Worm (Caenorhabditis elegans) whole organism, L1 larva: ENCODE measurements around the gene R05D8.11.

Source experiments
- C04F5.9 ChIP-seq: sonication (generic microtip); optimal IDR thresholded peaks from 2 replicates; lab custom pipeline; 2016; ENCODE audit warnings: missing genetic modification characterization, missing compliant biosample characterization
- F16B12.6 ChIP-seq: fragments of 150-350 bp; optimal IDR thresholded peaks from 2 replicates; lab custom pipeline; 2014; ENCODE audit warnings: missing biosample characterization, missing genetic modification characterization
- aha-1 ChIP-seq: fragments of 150-350 bp; optimal IDR thresholded peaks from 2 replicates; lab custom pipeline; 2014; ENCODE audit warnings: missing biosample characterization, missing genetic modification characterization
- ama-1 ChIP-seq: fragments of 150-350 bp; optimal IDR thresholded peaks from 2 replicates; lab custom pipeline; 2014
- ceh-63 ChIP-seq: fragments of 200-800 bp; sonication (Bioruptor generic); optimal IDR thresholded peaks from 2 replicates; lab custom pipeline; 2018; ENCODE audit warnings: mild to moderate bottlenecking, missing genetic modification characterization, missing compliant biosample characterization
- ceh-8 ChIP-seq: fragments of 200-800 bp; sonication (Bioruptor generic); optimal IDR thresholded peaks from 2 replicates; lab custom pipeline; 2018; ENCODE audit warnings: mild to moderate bottlenecking, missing genetic modification characterization, moderate library complexity, missing compliant biosample characterization
- ceh-88 ChIP-seq: fragments of 200-800 bp; sonication (Bioruptor generic); IDR thresholded peaks from 2 replicates; pipeline ENCODE4 v1.3.6; 2022; ENCODE audit warnings: missing genetic modification characterization, missing compliant biosample characterization
- ces-1 ChIP-seq: fragments of 150-350 bp; optimal IDR thresholded peaks from 2 replicates; lab custom pipeline; 2014; ENCODE audit warnings: missing biosample characterization, missing genetic modification reagents, missing genetic modification characterization
- dsc-1 ChIP-seq: sonication (generic microtip); optimal IDR thresholded peaks from 2 replicates; lab custom pipeline; 2016; ENCODE audit warnings: mild to moderate bottlenecking, missing genetic modification characterization, missing compliant biosample characterization
- efl-1 ChIP-seq, 4 experiments: fragments of 150-350 bp; optimal IDR thresholded peaks in 3 of 4; peaks in 1 of 4; 1 replicate in 1 of 4; 2 replicates in 3 of 4; lab custom pipeline; 2014; ENCODE audit warnings: missing biosample characterization in 2 of 4, missing genetic modification characterization in 2 of 4, missing genetic modification reagents in 2 of 4
- efl-3 ChIP-seq: fragments of 200-800 bp; sonication (Bioruptor generic); optimal IDR thresholded peaks from 2 replicates; lab custom pipeline; 2018; ENCODE audit warnings: mild to moderate bottlenecking, missing genetic modification characterization, missing compliant biosample characterization
- egl-27 ChIP-seq, 2 experiments: fragments of 150-350 bp in 1 of 2; sonication (generic microtip); optimal IDR thresholded peaks; 3 replicates each; lab custom pipeline; 2017 to 2018; ENCODE audit warnings: missing biosample characterization in 2 of 2, missing genetic modification characterization in 2 of 2, missing genetic modification reagents in 2 of 2
- fos-1 ChIP-seq: fragments of 150-350 bp; optimal IDR thresholded peaks from 2 replicates; lab custom pipeline; 2014; ENCODE audit warnings: missing biosample characterization, missing genetic modification characterization
- hlh-4 ChIP-seq: sonication (generic microtip); optimal IDR thresholded peaks from 2 replicates; lab custom pipeline; 2016; ENCODE audit warnings: mild to moderate bottlenecking, missing genetic modification characterization, missing compliant biosample characterization
- jun-1 ChIP-seq: fragments of 150-350 bp; optimal IDR thresholded peaks from 2 replicates; lab custom pipeline; 2014; ENCODE audit warnings: missing biosample characterization, missing genetic modification reagents, missing genetic modification characterization
- lin-39 ChIP-seq: fragments of 150-350 bp; optimal IDR thresholded peaks from 2 replicates; lab custom pipeline; 2014; ENCODE audit warnings: missing biosample characterization, missing genetic modification reagents, missing genetic modification characterization
- lir-3 ChIP-seq: sonication (generic microtip); optimal IDR thresholded peaks from 2 replicates; lab custom pipeline; 2016; ENCODE audit warnings: mild to moderate bottlenecking, missing genetic modification characterization, moderate library complexity, missing compliant biosample characterization; ENCODE audit not compliant: poor library complexity
- lsy-2 ChIP-seq, 2 experiments: fragments of 150-350 bp; optimal IDR thresholded peaks; 2 replicates each; lab custom pipeline; 2014; ENCODE audit warnings: missing biosample characterization in 2 of 2, missing genetic modification characterization in 2 of 2
- mdl-1 ChIP-seq, 2 experiments: fragments of 150-350 bp; optimal IDR thresholded peaks; 2 replicates each; lab custom pipeline; 2014 to 2017; ENCODE audit warnings: missing biosample characterization in 2 of 2, missing genetic modification characterization in 2 of 2, inconsistent platforms in 1 of 2
- mef-2 ChIP-seq: fragments of 150-350 bp; optimal IDR thresholded peaks from 2 replicates; lab custom pipeline; 2014; ENCODE audit warnings: missing biosample characterization, missing genetic modification characterization
- mep-1 ChIP-seq: fragments of 150-350 bp; optimal IDR thresholded peaks from 2 replicates; lab custom pipeline; 2014; ENCODE audit warnings: missing biosample characterization, missing genetic modification characterization
- nhr-12 ChIP-seq: sonication (generic microtip); optimal IDR thresholded peaks from 2 replicates; lab custom pipeline; 2017; ENCODE audit warnings: missing biosample characterization, missing genetic modification characterization
- nhr-19 ChIP-seq: fragments of 200-800 bp; sonication (Bioruptor generic); conservative IDR thresholded peaks from 2 replicates; pipeline ENCODE4 v1.3.6; 2022; ENCODE audit warnings: missing genetic modification characterization, missing compliant biosample characterization
- nhr-237 ChIP-seq: fragments of 150-350 bp; optimal IDR thresholded peaks from 2 replicates; lab custom pipeline; 2014; ENCODE audit warnings: missing biosample characterization, missing genetic modification characterization
- nhr-28 ChIP-seq: fragments of 150-350 bp; optimal IDR thresholded peaks from 2 replicates; lab custom pipeline; 2014; ENCODE audit warnings: missing biosample characterization, missing genetic modification characterization
- nhr-84 ChIP-seq: sonication (generic microtip); optimal IDR thresholded peaks from 2 replicates; lab custom pipeline; 2017; ENCODE audit warnings: missing biosample characterization, missing genetic modification characterization
- nhr-85 ChIP-seq: sonication (generic microtip); peaks from one replicate; lab custom pipeline; 2016; ENCODE audit warnings: missing genetic modification characterization, inconsistent platforms, missing compliant biosample characterization
- pag-3 ChIP-seq: sonication (generic microtip); optimal IDR thresholded peaks from 2 replicates; lab custom pipeline; 2017; ENCODE audit warnings: missing genetic modification characterization, mild to moderate bottlenecking, missing compliant biosample characterization, antibody characterized with exemption, borderline replicate concordance; ENCODE audit not compliant: insufficient read depth
- snpc-4 ChIP-seq: fragments of 150-350 bp; optimal IDR thresholded peaks from 2 replicates; lab custom pipeline; 2014; ENCODE audit warnings: missing biosample characterization, missing genetic modification characterization
- snu-23 ChIP-seq: sonication (generic microtip); optimal IDR thresholded peaks from 2 replicates; lab custom pipeline; 2016; ENCODE audit warnings: missing genetic modification characterization, missing compliant biosample characterization
- sptf-1 ChIP-seq: fragments of 150-350 bp; optimal IDR thresholded peaks from 2 replicates; lab custom pipeline; 2014; ENCODE audit warnings: missing biosample characterization, missing genetic modification characterization
- unc-86 ChIP-seq: sonication (generic microtip); optimal IDR thresholded peaks from 2 replicates; lab custom pipeline; 2016; ENCODE audit warnings: missing genetic modification characterization, missing compliant biosample characterization
- unc-98 ChIP-seq: fragments of 200-800 bp; sonication (Bioruptor generic); IDR thresholded peaks from 2 replicates; pipeline ENCODE4 v1.3.6; 2022; ENCODE audit warnings: missing genetic modification characterization, missing compliant biosample characterization
- vab-15 ChIP-seq: sonication (generic microtip); optimal IDR thresholded peaks from 2 replicates; lab custom pipeline; 2017; ENCODE audit warnings: missing genotype, mild to moderate bottlenecking, missing genetic modification characterization, missing compliant biosample characterization
- zag-1 ChIP-seq: fragments of 150-350 bp; optimal IDR thresholded peaks from 2 replicates; lab custom pipeline; 2014; ENCODE audit warnings: missing biosample characterization, missing genetic modification characterization

R05D8.11 gene

ce11 chrV:2758437-2758836 lies 22.2 kb downstream of the R05D8.11 start:
- no peak for TF ChIP-seq nhr-85 (tag; lab: Kevin White, UChicago)
- TF ChIP-seq nhr-19 (GFP tag; lab: Robert Waterston, UW) = no peak
- TF ChIP-seq mep-1 (tag; lab: Kevin White, UChicago) = no peak
- TF ChIP-seq C04F5.9 (tag; lab: Kevin White, UChicago) = no peak
- no peak for TF ChIP-seq aha-1 (tag; lab: Kevin White, UChicago)
- TF ChIP-seq dsc-1 (tag; lab: Kevin White, UChicago) = no peak

ce11 chrV:2757226-2757893 lies 23.3 kb downstream of the R05D8.11 start, which contains the start of gene srx-28:
Gene srx-28, minus strand, starts transcription at chrV:2757276.
- TF ChIP-seq snu-23 = no peak
- TF ChIP-seq snpc-4 (tag; lab: Kevin White, UChicago) = peak; percentile 8

ce11 chrV:2753007-2753406 lies 27.7 kb downstream of the R05D8.11 start, which contains the start of gene srx-26:
Gene srx-26, minus strand, starts transcription at chrV:2753107.
- TF ChIP-seq unc-98 = no peak
- TF ChIP-seq jun-1 (tag; lab: Kevin White, UChicago) = no peak
- no peak for TF ChIP-seq zag-1 (tag; lab: Kevin White, UChicago)
- TF ChIP-seq lir-3 (tag; lab: Kevin White, UChicago) = no peak
- no peak for TF ChIP-seq sptf-1
- TF ChIP-seq nhr-84 (tag; lab: Kevin White, UChicago) = no peak
- TF ChIP-seq nhr-12 (tag; lab: Kevin White, UChicago) = no peak
- TF ChIP-seq unc-86 (tag; lab: Kevin White, UChicago) = no peak
- TF ChIP-seq lsy-2 (tag; optimal IDR thresholded peaks at IDR 0.05; lab: Kevin White, UChicago) = no peak
- no peak for TF ChIP-seq ama-1
- TF ChIP-seq pag-3 = no peak
- TF ChIP-seq lin-39 = no peak
- no peak for TF ChIP-seq vab-15 (tag; lab: Kevin White, UChicago)
- no peak for TF ChIP-seq nhr-237
- TF ChIP-seq, all 84 proteins: peak for 0

- TF ChIP-seq ceh-63 (GFP tag; lab: Kevin White, UChicago) = no peak
- TF ChIP-seq efl-1 (optimal IDR thresholded peaks at IDR 0.05; lab: Kevin White, UChicago) = no peak
- peak in 1 of 2 experiments; percentile 7 for TF ChIP-seq efl-1 (GFP tag; optimal IDR thresholded peaks at IDR 0.05 in 1 of 2; lab: Kevin White, UChicago)
- no peak for TF ChIP-seq efl-3
- no peak for TF ChIP-seq fos-1 (tag; lab: Kevin White, UChicago)
These were observed 30.7 kb downstream of the R05D8.11 start, which contains the start of gene srx-24 for ce11 chrV:2750006-2750405. Gene srx-24, minus strand, starts transcription at chrV:2750106.

- TF ChIP-seq pag-3 = no peak
- TF ChIP-seq mdl-1 (tag; optimal IDR thresholded peaks at IDR 0.05; lab: Kevin White, UChicago) = no peak
- TF ChIP-seq hlh-4 (tag; lab: Kevin White, UChicago) = no peak
- TF ChIP-seq efl-3 = no peak
- TF ChIP-seq unc-98 = no peak
- no peak for TF ChIP-seq ceh-8
- no peak for TF ChIP-seq egl-27 (tag; optimal IDR thresholded peaks at IDR 0.05; lab: Kevin White, UChicago)
- no peak for TF ChIP-seq nhr-28 (tag; lab: Kevin White, UChicago)
- no peak for TF ChIP-seq mep-1 (tag; lab: Kevin White, UChicago)
- TF ChIP-seq ces-1 = no peak
- no peak for TF ChIP-seq F16B12.6 (tag; lab: Kevin White, UChicago)
- TF ChIP-seq snpc-4 (tag; lab: Kevin White, UChicago) = no peak
- TF ChIP-seq lsy-2 (tag; optimal IDR thresholded peaks at IDR 0.05; lab: Kevin White, UChicago) = no peak
- no peak for TF ChIP-seq ceh-88 (GFP tag; lab: Robert Waterston, UW)
- TF ChIP-seq vab-15 (tag; lab: Kevin White, UChicago) = no peak
- no peak for TF ChIP-seq mef-2 (tag; lab: Kevin White, UChicago)
- TF ChIP-seq nhr-237 = no peak
These were observed 34.3 kb downstream of the R05D8.11 start for ce11 chrV:2746404-2746803.
